Fruit fly (Drosophila melanogaster) whole organism, wandering third instar larva: ENCODE measurements around the gene Bacc.
A peak's percentile ranks its signal among the peaks of the same experiment; 100 is the strongest.

ENCODE experiments used
- CrebA ChIP-seq: fragments of 200-800 bp; sonication (Bioruptor generic); optimal IDR thresholded peaks from 2 replicates; lab custom pipeline; 2016; ENCODE audit warnings: missing biosample characterization, mild to moderate bottlenecking, missing genetic modification characterization, borderline replicate concordance
- Dfd ChIP-seq: fragments of >200 bp; optimal IDR thresholded peaks from 2 replicates; lab custom pipeline; 2017; ENCODE audit warnings: missing biosample characterization, missing genetic modification characterization
- HLH106 ChIP-seq: fragments of 200-800 bp; optimal IDR thresholded peaks from 3 replicates; lab custom pipeline; 2019; ENCODE audit warnings: missing biosample characterization, mild to moderate bottlenecking, missing genetic modification characterization, moderate library complexity
- Hnf4 ChIP-seq: fragments of 200-800 bp; sonication (Bioruptor generic); optimal IDR thresholded peaks from 2 replicates; lab custom pipeline; 2016; ENCODE audit warnings: missing biosample characterization, mild to moderate bottlenecking, missing genetic modification characterization
- Rel ChIP-seq, 2 experiments: fragments of 200-800 bp; sonication (Bioruptor generic) in 1 of 2; optimal IDR thresholded peaks; 2 replicates in 1 of 2; 3 replicates in 1 of 2; lab custom pipeline; 2016 to 2019; ENCODE audit warnings: mild to moderate bottlenecking in 2 of 2, missing biosample characterization in 2 of 2, missing genetic modification characterization in 2 of 2, moderate library complexity in 1 of 2

The Bacc gene

DNA sequence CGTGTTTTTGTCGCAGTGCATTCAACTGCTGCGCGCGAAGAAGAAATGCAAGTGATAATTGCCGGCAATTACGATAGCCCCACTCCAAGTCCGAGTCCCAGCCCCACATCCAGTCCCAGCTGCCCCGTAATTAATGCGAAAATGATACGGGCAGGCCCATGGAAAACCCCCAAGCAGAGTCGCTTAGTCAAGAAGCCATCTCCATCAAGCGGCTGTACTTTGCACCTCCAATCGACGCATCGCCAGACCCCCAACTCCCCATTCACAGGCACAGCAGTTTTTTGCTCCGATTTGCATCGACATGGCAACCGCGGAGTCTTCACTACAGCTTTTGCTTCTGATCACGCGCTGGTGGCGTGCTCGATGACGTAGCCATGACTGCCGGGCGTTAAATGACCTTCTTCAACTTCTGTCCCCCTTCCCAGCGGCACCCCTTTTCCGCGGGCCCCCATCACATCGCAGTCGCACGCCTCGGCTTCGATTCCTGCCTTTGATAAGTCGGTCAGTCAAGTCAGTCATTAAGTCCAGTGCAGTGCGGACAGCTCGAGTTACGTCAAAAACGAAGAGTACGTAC lies 54.0 kb downstream of the Bacc start:
- no peak for TF ChIP-seq HLH106 (tag; lab: Kevin White, UChicago)
- no peak for TF ChIP-seq CrebA
- TF ChIP-seq Dfd (GFP tag; lab: Kevin White, UChicago), result no peak
- no peak for TF ChIP-seq Rel (GFP tag; optimal IDR thresholded peaks at IDR 0.05; lab: Kevin White, UChicago)
- TF ChIP-seq Rel (tag; optimal IDR thresholded peaks at IDR 0.05; lab: Kevin White, UChicago), result peak; percentile 86
- TF ChIP-seq Hnf4 (GFP tag; lab: Kevin White, UChicago), result peak; percentile 77
